Fruit fly (Drosophila melanogaster) whole organism, embryonic: ENCODE data around the gene Wdr59.

Source experiments
- Aef1 ChIP-seq: fragments of 200-800 bp; sonication (Bioruptor generic); IDR thresholded peaks from 3 replicates; pipeline ENCODE4 v1.3.6; 2022; ENCODE audit warnings: missing biosample characterization, missing genetic modification characterization
- CG10654 ChIP-seq: fragments of 200-800 bp; sonication (Bioruptor generic); optimal IDR thresholded peaks from 2 replicates; lab custom pipeline; 2016; ENCODE audit warnings: missing biosample characterization, missing genetic modification characterization
- CG11504 ChIP-seq: fragments of 200-800 bp; sonication (Bioruptor generic); optimal IDR thresholded peaks from 3 replicates; lab custom pipeline; 2019; ENCODE audit warnings: missing biosample characterization, mild to moderate bottlenecking, missing genetic modification characterization, moderate library complexity
- CG14050 ChIP-seq: fragments of 200-800 bp; sonication (Bioruptor generic); IDR thresholded peaks from 3 replicates; pipeline ENCODE4 v1.3.6; 2022; ENCODE audit warnings: missing biosample characterization, missing genetic modification characterization
- CG17328 ChIP-seq: fragments of 200-800 bp; sonication (Bioruptor generic); IDR thresholded peaks from 2 replicates; pipeline ENCODE4 v1.3.6; 2022; ENCODE audit warnings: missing biosample characterization, missing genetic modification characterization
- CG2678 ChIP-seq: fragments of 200-800 bp; sonication (Bioruptor generic); optimal IDR thresholded peaks from 3 replicates; lab custom pipeline; 2019; ENCODE audit warnings: missing biosample characterization, mild to moderate bottlenecking, missing genetic modification characterization, moderate library complexity
- CG2712 ChIP-seq: fragments of 200-800 bp; optimal IDR thresholded peaks from 3 replicates; lab custom pipeline; 2019; ENCODE audit warnings: missing biosample characterization, mild to moderate bottlenecking, missing genetic modification characterization, moderate library complexity
- CG43689 ChIP-seq: fragments of 200-800 bp; sonication (Bioruptor generic); IDR thresholded peaks from 2 replicates; pipeline ENCODE4 v1.3.6; 2022; ENCODE audit warnings: missing biosample characterization, missing genetic modification characterization
- CG4730 ChIP-seq: fragments of 200-800 bp; sonication (Bioruptor generic); IDR thresholded peaks from 2 replicates; pipeline ENCODE4 v1.3.6; 2022; ENCODE audit warnings: missing biosample characterization, missing genetic modification characterization
- CG9727 ChIP-seq: fragments of 200-800 bp; sonication (Bioruptor generic); optimal IDR thresholded peaks from 3 replicates; lab custom pipeline; 2017; ENCODE audit warnings: missing biosample characterization, mild to moderate bottlenecking, missing genetic modification characterization
- CG9876 ChIP-seq: fragments of 200-800 bp; sonication (Bioruptor generic); optimal IDR thresholded peaks from 2 replicates; lab custom pipeline; 2016; ENCODE audit warnings: missing biosample characterization, missing genetic modification characterization
- D ChIP-seq, 2 experiments: fragments of 200-800 bp in 1 of 2; fragments of >200 bp in 1 of 2; sonication (Bioruptor generic) in 1 of 2; optimal IDR thresholded peaks; 2 replicates in 1 of 2; 3 replicates in 1 of 2; lab custom pipeline; 2017; ENCODE audit warnings: mild to moderate bottlenecking in 1 of 2, missing biosample characterization in 1 of 2, missing genetic modification characterization in 1 of 2, missing genetic modification reagents in 1 of 2
- Drgx ChIP-seq: fragments of 200-800 bp; sonication (Bioruptor generic); IDR thresholded peaks from 2 replicates; pipeline ENCODE4 v1.3.6; 2022; ENCODE audit warnings: missing biosample characterization, missing genetic modification characterization
- H2.0 ChIP-seq: fragments of 200-800 bp; sonication (Bioruptor generic); IDR thresholded peaks from 2 replicates; pipeline ENCODE4 v1.3.6; 2022; ENCODE audit warnings: missing biosample characterization, missing genetic modification characterization
- HLH3B ChIP-seq: fragments of 200-800 bp; sonication (Bioruptor generic); IDR thresholded peaks from 2 replicates; pipeline ENCODE4 v1.3.6; 2022; ENCODE audit warnings: missing biosample characterization, missing genetic modification characterization
- Hr78 ChIP-seq, 2 experiments: fragments of 200-800 bp in 1 of 2; fragments of >200 bp in 1 of 2; sonication (Bioruptor generic) in 1 of 2; optimal IDR thresholded peaks; 2 replicates each; lab custom pipeline; 2017 to 2019; ENCODE audit warnings: missing biosample characterization in 2 of 2, missing genetic modification characterization in 2 of 2, mild to moderate bottlenecking in 1 of 2, moderate library complexity in 1 of 2
- Optix ChIP-seq: fragments of 200-800 bp; sonication (Bioruptor generic); IDR thresholded peaks from 3 replicates; pipeline ENCODE4 v1.3.6; 2022; ENCODE audit warnings: missing biosample characterization, missing genetic modification characterization
- Ptx1 ChIP-seq: fragments of 200-800 bp; sonication (Bioruptor generic); IDR thresholded peaks from 2 replicates; pipeline ENCODE4 v1.3.6; 2022; ENCODE audit warnings: missing biosample characterization, missing genetic modification characterization
- Side ChIP-seq: fragments of 200-800 bp; sonication (Bioruptor generic); optimal IDR thresholded peaks from 2 replicates; lab custom pipeline; 2016; ENCODE audit warnings: missing biosample characterization, missing genetic modification characterization
- Sox102F ChIP-seq: fragments of 200-800 bp; sonication (Bioruptor generic); optimal IDR thresholded peaks from 2 replicates; lab custom pipeline; 2018; ENCODE audit warnings: missing biosample characterization, mild to moderate bottlenecking, missing genetic modification characterization, moderate library complexity
- Vsx1 ChIP-seq: fragments of 200-800 bp; sonication (Bioruptor generic); optimal IDR thresholded peaks from 2 replicates; lab custom pipeline; 2017; ENCODE audit warnings: missing biosample characterization, mild to moderate bottlenecking, missing genetic modification characterization, missing genetic modification reagents
- YL-1 ChIP-seq: fragments of 200-800 bp; sonication (Bioruptor generic); optimal IDR thresholded peaks from 3 replicates; lab custom pipeline; 2017; ENCODE audit warnings: missing biosample characterization, mild to moderate bottlenecking, missing genetic modification characterization
- ase ChIP-seq: fragments of 200-800 bp; sonication (Bioruptor generic); IDR thresholded peaks from 3 replicates; pipeline ENCODE4 v1.3.6; 2022; ENCODE audit warnings: missing biosample characterization, missing genetic modification characterization
- bsh ChIP-seq, 2 experiments: fragments of 200-800 bp; sonication (Bioruptor generic); optimal IDR thresholded peaks; 2 replicates each; lab custom pipeline; 2017 to 2018; ENCODE audit warnings: mild to moderate bottlenecking in 2 of 2, missing biosample characterization in 2 of 2, missing genetic modification characterization in 2 of 2, moderate library complexity in 1 of 2
- chif ChIP-seq, 2 experiments: fragments of 200-800 bp; sonication (Bioruptor generic); optimal IDR thresholded peaks; 3 replicates each; lab custom pipeline; 2016; ENCODE audit warnings: missing biosample characterization in 2 of 2, missing genetic modification characterization in 2 of 2
- ci ChIP-seq: fragments of 200-800 bp; sonication (Bioruptor generic); IDR thresholded peaks from 3 replicates; pipeline ENCODE4 v1.3.6; 2022; ENCODE audit warnings: missing biosample characterization, missing genetic modification characterization
- corto ChIP-seq: fragments of 200-800 bp; sonication (Bioruptor generic); optimal IDR thresholded peaks from 2 replicates; lab custom pipeline; 2016; ENCODE audit warnings: missing biosample characterization, mild to moderate bottlenecking, missing genetic modification characterization, moderate library complexity
- dmrt99B ChIP-seq: fragments of 200-800 bp; sonication (Bioruptor generic); optimal IDR thresholded peaks from 2 replicates; lab custom pipeline; 2018; ENCODE audit warnings: missing biosample characterization, mild to moderate bottlenecking, missing genetic modification characterization, moderate library complexity
- dysf ChIP-seq: fragments of 200-800 bp; sonication (Bioruptor generic); IDR thresholded peaks from 3 replicates; pipeline ENCODE4 v1.3.6; 2022; ENCODE audit warnings: missing biosample characterization, missing genetic modification characterization
- en ChIP-seq: fragments of 200-800 bp; sonication (Bioruptor generic); optimal IDR thresholded peaks from 2 replicates; lab custom pipeline; 2016; ENCODE audit warnings: missing biosample characterization, missing genetic modification characterization
- ftz-f1 ChIP-seq: fragments of 200-800 bp; sonication (Bioruptor generic); optimal IDR thresholded peaks from 2 replicates; lab custom pipeline; 2016; ENCODE audit warnings: missing biosample characterization, missing genetic modification characterization
- gce ChIP-seq: fragments of 200-800 bp; sonication (Bioruptor generic); IDR thresholded peaks from 3 replicates; pipeline ENCODE4 v1.3.6; 2022; ENCODE audit warnings: missing biosample characterization, missing genetic modification characterization
- gem ChIP-seq: fragments of 200-800 bp; sonication (Bioruptor generic); optimal IDR thresholded peaks from 2 replicates; lab custom pipeline; 2019; ENCODE audit warnings: missing biosample characterization, mild to moderate bottlenecking, missing genetic modification characterization, moderate library complexity
- gsb ChIP-seq: fragments of 200-800 bp; sonication (Bioruptor generic); IDR thresholded peaks from 2 replicates; pipeline ENCODE4 v1.3.6; 2022; ENCODE audit warnings: missing biosample characterization, missing genetic modification characterization
- hbn ChIP-seq: fragments of 200-800 bp; sonication (Bioruptor generic); IDR thresholded peaks from 2 replicates; pipeline ENCODE4 v1.3.6; 2022; ENCODE audit warnings: missing biosample characterization, missing genetic modification characterization; ENCODE audit not compliant: partially characterized antibody
- lbe ChIP-seq: fragments of 200-800 bp; sonication (Bioruptor generic); optimal IDR thresholded peaks from 2 replicates; lab custom pipeline; 2016; ENCODE audit warnings: missing biosample characterization, mild to moderate bottlenecking, missing genetic modification characterization
- lmd ChIP-seq: fragments of 200-800 bp; sonication (Bioruptor generic); IDR thresholded peaks from 2 replicates; pipeline ENCODE4 v1.3.6; 2022; ENCODE audit warnings: missing biosample characterization, missing genetic modification characterization
- onecut ChIP-seq: fragments of 200-800 bp; sonication (Bioruptor generic); IDR thresholded peaks from 2 replicates; pipeline ENCODE4 v1.3.6; 2022; ENCODE audit warnings: missing biosample characterization, missing genetic modification characterization
- org-1 ChIP-seq: fragments of 200-800 bp; sonication (Bioruptor generic); optimal IDR thresholded peaks from 2 replicates; lab custom pipeline; 2017; ENCODE audit warnings: missing biosample characterization, missing genetic modification characterization
- phol ChIP-seq: fragments of 200-800 bp; sonication (Bioruptor generic); optimal IDR thresholded peaks from 3 replicates; lab custom pipeline; 2018; ENCODE audit warnings: missing biosample characterization, mild to moderate bottlenecking, missing genetic modification characterization, moderate library complexity
- pita ChIP-seq: fragments of 200-800 bp; sonication (Bioruptor generic); optimal IDR thresholded peaks from 2 replicates; lab custom pipeline; 2017; ENCODE audit warnings: missing biosample characterization, mild to moderate bottlenecking, missing genetic modification characterization
- ranshi ChIP-seq: fragments of 200-800 bp; sonication (Bioruptor generic); IDR thresholded peaks from 2 replicates; pipeline ENCODE4 v1.3.6; 2022; ENCODE audit warnings: missing biosample characterization, missing genetic modification characterization
- sens ChIP-seq: fragments of 200-800 bp; sonication (Bioruptor generic); peaks from one replicate; lab custom pipeline; 2016; ENCODE audit warnings: missing biosample characterization, missing genetic modification characterization
- slbo ChIP-seq: fragments of 200-800 bp; sonication (Bioruptor generic); IDR thresholded peaks from 2 replicates; pipeline ENCODE4 v1.3.6; 2022; ENCODE audit warnings: missing biosample characterization, missing genetic modification characterization
- tap ChIP-seq: fragments of 200-800 bp; optimal IDR thresholded peaks from 3 replicates; lab custom pipeline; 2019; ENCODE audit warnings: missing biosample characterization, mild to moderate bottlenecking, missing genetic modification characterization, moderate library complexity
- unpg ChIP-seq: fragments of 200-800 bp; sonication (Bioruptor generic); optimal IDR thresholded peaks from 3 replicates; lab custom pipeline; 2018; ENCODE audit warnings: missing biosample characterization, mild to moderate bottlenecking, missing genetic modification characterization, moderate library complexity
- vvl ChIP-seq: fragments of 200-800 bp; sonication (Bioruptor generic); IDR thresholded peaks from 2 replicates; pipeline ENCODE4 v1.3.6; 2022; ENCODE audit warnings: missing biosample characterization, missing genetic modification characterization
- wor ChIP-seq: fragments of 200-800 bp; sonication (Bioruptor generic); IDR thresholded peaks from 2 replicates; pipeline ENCODE4 v1.3.6; 2022; ENCODE audit warnings: missing biosample characterization, missing genetic modification characterization

Wdr59 gene

DNA sequence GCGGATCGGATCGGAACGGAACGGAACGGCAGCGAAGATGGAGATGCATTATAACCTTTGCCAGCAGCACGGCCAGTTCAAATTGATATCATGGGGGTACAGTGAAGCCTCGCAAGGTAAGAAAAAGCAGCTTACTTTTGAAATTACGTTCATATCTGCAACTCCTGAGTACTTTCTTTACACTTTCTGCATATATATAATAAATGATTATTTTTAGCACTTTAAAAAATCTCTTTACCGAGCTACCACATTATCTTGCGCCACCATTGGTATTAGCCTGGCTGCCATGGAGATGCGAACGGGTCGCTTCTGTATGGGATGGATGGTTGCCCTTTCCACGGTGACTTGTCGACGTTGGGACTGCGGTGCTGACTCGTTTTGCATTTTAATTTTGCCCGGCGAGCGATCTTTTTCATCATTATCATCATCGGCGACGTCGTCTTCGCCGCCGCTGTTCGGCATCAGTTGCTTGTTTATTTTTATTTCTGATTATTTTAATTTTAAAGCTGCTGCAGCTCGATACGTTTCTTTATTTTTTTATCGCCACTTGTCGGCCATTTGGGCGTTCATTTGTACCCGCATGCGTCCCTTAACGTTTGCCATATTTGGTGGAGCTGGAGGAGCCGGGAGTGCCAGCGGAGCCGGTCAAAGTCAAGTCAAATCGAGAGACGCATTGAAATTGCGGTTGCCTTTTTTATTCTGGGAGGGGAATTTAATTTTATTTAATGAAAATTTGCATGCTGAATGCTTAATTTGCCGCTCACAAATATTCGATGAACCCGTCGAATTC lies 38.0 kb upstream of the Wdr59 start (continued):
- TF ChIP-seq CG4730 (GFP tag; lab: Robert Waterston, UW) (0 out of 2 replicates have a peak, but pooled peaks have one; percentile 17), hbn (GFP tag; lab: Robert Waterston, UW) (no peak), corto (GFP tag; lab: Kevin White, UChicago) (peak; percentile 92), bsh (GFP tag; optimal IDR thresholded peaks at IDR 0.05; lab: Kevin White, UChicago) (peak in 1 of 2 experiments; percentile 29), gce (GFP tag; lab: Robert Waterston, UW) (peak; percentile 13; the same call in 1 of the 3 replicates), Vsx1 (GFP tag; lab: Kevin White, UChicago) (peak; percentile 15), lmd (GFP tag; lab: Robert Waterston, UW) (peak; percentile 46), sens (peak; percentile 13), ci (GFP tag; lab: Robert Waterston, UW) (peak; percentile 55; the same call in 1 of the 3 replicates), Drgx (GFP tag; lab: Robert Waterston, UW) (peak; percentile 69), pita (GFP tag; lab: Kevin White, UChicago) (no peak), YL-1 (GFP tag; lab: Kevin White, UChicago) (no peak), D (optimal IDR thresholded peaks at IDR 0.05; lab: Kevin White, UChicago) (no peak), D (GFP tag; optimal IDR thresholded peaks at IDR 0.05; lab: Kevin White, UChicago) (no peak), vvl (GFP tag; lab: Robert Waterston, UW) (peak; percentile 27; the same call in 1 of the 2 replicates), CG9727 (GFP tag; lab: Kevin White, UChicago) (no peak), H2.0 (GFP tag; lab: Robert Waterston, UW) (peak; percentile 58; the same call in 1 of the 2 replicates), Aef1 (GFP tag; lab: Robert Waterston, UW) (peak; percentile 48; the same call in 2 of the 3 replicates), HLH3B (GFP tag; lab: Robert Waterston, UW) (peak; percentile 67), dmrt99B (peak; percentile 57), ranshi (GFP tag; lab: Robert Waterston, UW) (0 out of 2 replicates have a peak, but pooled peaks have one; percentile 34), Ptx1 (GFP tag; lab: Robert Waterston, UW) (peak; percentile 74), CG43689 (0 out of 2 replicates have a peak, but pooled peaks have one; percentile 22), org-1 (GFP tag; lab: Kevin White, UChicago) (no peak), en (GFP tag; lab: Kevin White, UChicago) (no peak), dysf (GFP tag; lab: Robert Waterston, UW) (peak; percentile 56; the same call in 2 of the 3 replicates), ftz-f1 (GFP tag; lab: Kevin White, UChicago) (no peak), Side (no peak), Optix (GFP tag; lab: Robert Waterston, UW) (peak; percentile 42; the same call in 1 of the 3 replicates), CG2712 (peak; percentile 2), chif (GFP tag; optimal IDR thresholded peaks at IDR 0.05; lab: Kevin White, UChicago) (no peak), ase (GFP tag; lab: Robert Waterston, UW) (0 out of 3 replicates have a peak, but pooled peaks have one; percentile 36), Hr78 (GFP tag; optimal IDR thresholded peaks at IDR 0.05; lab: Kevin White, UChicago) (peak in 1 of 2 experiments; percentile 62), tap (no peak), lbe (peak; percentile 91), onecut (peak; percentile 10; the same call in 1 of the 2 replicates), phol (peak; percentile 12), unpg (peak; percentile 28), CG10654 (GFP tag; lab: Kevin White, UChicago) (no peak), slbo (GFP tag; lab: Robert Waterston, UW) (peak; percentile 29; the same call in 1 of the 2 replicates), gsb (no peak), CG9876 (GFP tag; lab: Kevin White, UChicago) (no peak), Sox102F (GFP tag; lab: Kevin White, UChicago) (peak; percentile 44), CG14050 (GFP tag; lab: Robert Waterston, UW) (peak; percentile 21; the same call in 2 of the 3 replicates), wor (GFP tag; lab: Robert Waterston, UW) (0 out of 2 replicates have a peak, but pooled peaks have one; percentile 11), CG17328 (GFP tag; lab: Robert Waterston, UW) (peak; percentile 57; the same call in 1 of the 2 replicates), CG11504 (tag; lab: Kevin White, UChicago) (peak; percentile 50), CG2678 (tag; lab: Kevin White, UChicago) (peak; percentile 33), gem (tag; lab: Kevin White, UChicago) (peak; percentile 42)
